Worm (Caenorhabditis elegans) whole organism, L2 larva: ENCODE results near the gene ogt-1.
"Not testable (repeated sequence)": the region's sequence is repeated elsewhere in the genome, so short reads cannot be mapped to it uniquely, and the experiment has no call there.

Source experiments
- R02D3.7 ChIP-seq: fragments of 150-350 bp; optimal IDR thresholded peaks from 2 replicates; lab custom pipeline; 2014; ENCODE audit warnings: missing biosample characterization, missing genetic modification characterization
- blmp-1 ChIP-seq: sonication (generic microtip); optimal IDR thresholded peaks from 2 replicates; lab custom pipeline; 2017; ENCODE audit warnings: missing genetic modification characterization, mild to moderate bottlenecking, missing compliant biosample characterization, antibody characterized with exemption, moderate library complexity; ENCODE audit not compliant: insufficient read depth
- lin-39 ChIP-seq: fragments of 150-350 bp; optimal IDR thresholded peaks from 2 replicates; lab custom pipeline; 2014; ENCODE audit warnings: missing biosample characterization, missing genetic modification reagents, missing genetic modification characterization
- mdl-1 ChIP-seq, 2 experiments: fragments of 150-350 bp in 1 of 2; sonication (generic microtip) in 1 of 2; optimal IDR thresholded peaks; 2 replicates each; lab custom pipeline; 2017; ENCODE audit warnings: missing biosample characterization in 2 of 2, missing genetic modification characterization in 2 of 2
- nhr-11 ChIP-seq: fragments of 150-350 bp; optimal IDR thresholded peaks from 2 replicates; lab custom pipeline; 2014; ENCODE audit warnings: missing biosample characterization, missing genetic modification characterization
- sma-3 ChIP-seq: sonication (generic microtip); optimal IDR thresholded peaks from 2 replicates; lab custom pipeline; 2016; ENCODE audit warnings: missing genetic modification reagents, missing genetic modification characterization, missing compliant biosample characterization
- snpc-4 ChIP-seq: fragments of 150-350 bp; optimal IDR thresholded peaks from 2 replicates; lab custom pipeline; 2014; ENCODE audit warnings: missing biosample characterization, missing genetic modification characterization
- unc-39 ChIP-seq: fragments of 150-350 bp; optimal IDR thresholded peaks from 2 replicates; lab custom pipeline; 2014; ENCODE audit warnings: missing biosample characterization, missing genetic modification characterization
- unc-62 ChIP-seq: fragments of 150-350 bp; optimal IDR thresholded peaks from 2 replicates; lab custom pipeline; 2014; ENCODE audit warnings: missing biosample characterization, missing genetic modification reagents, missing genetic modification characterization

DNA sequence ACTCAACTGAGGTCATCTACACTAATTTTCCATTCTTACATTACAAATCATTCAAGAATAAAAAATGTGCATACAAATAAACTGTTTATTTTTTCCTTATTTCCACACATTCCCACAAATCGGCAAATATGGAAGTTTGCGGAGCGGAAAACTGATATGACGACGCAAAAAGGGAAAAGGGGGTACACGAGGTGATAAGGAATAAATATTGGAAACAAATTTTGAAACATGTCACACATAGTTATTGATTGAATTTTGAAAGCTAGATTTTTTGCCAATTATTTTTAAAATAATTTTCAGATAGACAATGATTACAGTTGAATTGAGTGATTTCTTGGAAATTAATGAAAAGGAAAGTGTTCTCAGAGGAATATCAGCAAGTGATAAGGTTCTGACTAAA lies 25.0 kb downstream of the ogt-1 start, which contains the start of gene viro-2:
- TF ChIP-seq sma-3 (GFP tag; lab: Kevin White, UChicago); blmp-1 (tag; lab: Kevin White, UChicago); mdl-1 (tag; optimal IDR thresholded peaks at IDR 0.05; lab: Kevin White, UChicago); unc-39 (tag; lab: Kevin White, UChicago); lin-39 (tag; lab: Kevin White, UChicago); snpc-4 (tag; lab: Kevin White, UChicago); R02D3.7; nhr-11; unc-62: not testable (repeated sequence)
